Worm (Caenorhabditis elegans): Measurements from ENCODE around the gene W01A11.7.

The W01A11.7 gene

DNA sequence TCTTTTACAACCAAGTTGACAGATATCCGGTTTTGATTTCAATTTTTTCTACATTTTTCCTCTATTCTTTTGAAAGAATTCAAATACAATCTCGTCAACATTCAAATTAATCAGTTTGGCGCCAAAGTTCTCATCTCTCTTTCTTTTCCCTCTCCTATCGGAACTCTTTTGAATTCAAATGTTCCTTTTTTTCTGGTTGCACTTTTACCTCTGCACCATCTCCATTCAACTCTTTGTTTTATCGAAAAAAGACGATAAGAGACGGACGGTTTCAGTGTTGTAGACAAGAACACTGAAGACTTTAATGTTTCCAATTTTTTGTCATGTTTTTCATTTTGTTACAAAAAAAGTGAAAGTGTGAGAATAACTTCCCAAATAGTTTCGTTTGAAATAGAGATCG lies 29.2 kb downstream of the W01A11.7 start:
- TF ChIP-seq T22C8.4 (GFP tag; IDR thresholded peaks at IDR 0.05) (no peak), cog-1 (tag; optimal IDR thresholded peaks at IDR 0.05) (no peak), flt-1 (GFP tag; IDR thresholded peaks at IDR 0.05) (no peak), ref-1 (GFP tag; conservative IDR thresholded peaks at IDR 0.05) (no peak), ztf-23 (GFP tag; IDR thresholded peaks at IDR 0.05) (no peak), klf-2 (GFP tag; conservative IDR thresholded peaks at IDR 0.05) (no peak), med-1 (GFP tag; optimal IDR thresholded peaks at IDR 0.05; ENCODE audit: insufficient read depth) (no peak), ztf-29 (GFP tag; IDR thresholded peaks at IDR 0.05) (no peak), tab-1 (GFP tag; IDR thresholded peaks at IDR 0.05) (no peak)

DNA sequence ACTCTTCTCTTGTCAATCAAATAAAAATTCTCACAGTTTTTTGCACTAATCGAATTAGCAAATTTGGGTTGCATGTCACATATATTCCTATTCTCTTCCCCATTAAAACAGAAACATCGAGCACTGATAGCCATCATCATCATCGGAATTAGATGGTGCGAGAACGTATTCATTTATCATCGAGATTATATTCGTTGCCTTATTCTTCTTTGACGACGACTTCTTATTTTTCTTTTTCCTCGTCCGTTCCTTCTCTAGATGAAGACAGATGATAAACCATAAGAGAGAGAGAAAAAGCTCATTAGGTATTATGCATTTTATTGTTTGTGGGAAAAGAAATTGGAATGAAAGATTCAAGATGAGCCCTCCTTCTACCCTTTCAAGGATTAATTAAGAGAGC lies 34.0 kb downstream of the W01A11.7 start:
- TF ChIP-seq ref-1 (GFP tag; conservative IDR thresholded peaks at IDR 0.05) (no peak), tab-1 (GFP tag; IDR thresholded peaks at IDR 0.05) (no peak), klf-2 (GFP tag; conservative IDR thresholded peaks at IDR 0.05) (no peak), flt-1 (GFP tag; IDR thresholded peaks at IDR 0.05) (no peak), med-1 (GFP tag; optimal IDR thresholded peaks at IDR 0.05; ENCODE audit: insufficient read depth) (no peak), cog-1 (tag; optimal IDR thresholded peaks at IDR 0.05) (no peak), T22C8.4 (GFP tag; IDR thresholded peaks at IDR 0.05) (no peak), ztf-23 (GFP tag; IDR thresholded peaks at IDR 0.05) (no peak), ztf-29 (GFP tag; IDR thresholded peaks at IDR 0.05) (no peak)

DNA sequence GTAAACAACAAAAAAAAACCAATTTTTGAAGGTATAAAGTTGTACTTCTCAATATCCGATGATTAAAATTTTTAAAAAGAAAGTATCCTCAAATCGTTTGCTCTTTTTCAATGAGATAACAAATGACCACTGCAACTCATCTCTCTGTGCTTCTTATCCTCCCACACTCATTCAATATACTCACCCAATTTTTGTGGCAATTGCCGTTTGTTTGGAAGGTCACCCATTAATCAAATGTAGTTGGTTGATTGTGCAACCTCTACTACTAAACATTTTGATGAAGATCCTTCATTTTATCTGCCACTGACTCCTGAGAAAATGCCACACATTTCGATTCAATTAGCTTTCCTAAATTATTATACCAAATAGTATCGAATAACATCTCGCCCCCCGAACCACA lies 37.5 kb downstream of the W01A11.7 start:
- TF ChIP-seq ref-1 (GFP tag; conservative IDR thresholded peaks at IDR 0.05): no peak
- TF ChIP-seq klf-2 (GFP tag; conservative IDR thresholded peaks at IDR 0.05): no peak
- TF ChIP-seq ztf-23 (GFP tag; IDR thresholded peaks at IDR 0.05): no peak
- no peak for TF ChIP-seq cog-1 (tag; optimal IDR thresholded peaks at IDR 0.05)
- no peak for TF ChIP-seq med-1 (GFP tag; optimal IDR thresholded peaks at IDR 0.05; ENCODE audit: insufficient read depth)
- no peak for TF ChIP-seq T22C8.4 (GFP tag; IDR thresholded peaks at IDR 0.05)
- TF ChIP-seq flt-1 (GFP tag; IDR thresholded peaks at IDR 0.05): no peak
- TF ChIP-seq ztf-29 (GFP tag; IDR thresholded peaks at IDR 0.05): no peak
- TF ChIP-seq tab-1 (GFP tag; IDR thresholded peaks at IDR 0.05): no peak

DNA sequence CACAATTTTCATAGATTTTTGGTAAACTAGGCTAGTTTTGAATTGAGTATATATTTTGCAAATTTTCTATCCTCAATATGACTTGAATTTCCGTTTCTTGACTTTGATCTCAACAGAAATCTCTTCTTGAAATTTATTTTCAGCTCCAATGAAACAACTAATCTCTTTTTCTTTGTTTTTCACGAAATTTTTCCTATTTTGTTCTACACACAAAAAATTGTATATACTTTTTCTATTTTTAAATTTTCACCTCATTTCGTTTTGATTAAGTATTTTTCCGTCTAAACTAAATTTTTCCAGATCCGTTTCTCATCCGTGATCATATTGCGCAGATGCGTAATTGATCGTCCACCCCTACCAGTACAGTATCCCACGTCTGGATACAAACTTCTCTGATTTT lies 40.4 kb downstream of the W01A11.7 start, which contains the start of gene unc-83:
Gene unc-83, plus strand, starts transcription at position 301 of the 400 bp plus-strand sequence.
- TF ChIP-seq ztf-23 (GFP tag; IDR thresholded peaks at IDR 0.05) (no peak), T22C8.4 (GFP tag; IDR thresholded peaks at IDR 0.05) (no peak), tab-1 (GFP tag; IDR thresholded peaks at IDR 0.05) (no peak), ref-1 (GFP tag; conservative IDR thresholded peaks at IDR 0.05) (no peak), klf-2 (GFP tag; conservative IDR thresholded peaks at IDR 0.05) (no peak), ztf-29 (GFP tag; IDR thresholded peaks at IDR 0.05) (no peak), flt-1 (GFP tag; IDR thresholded peaks at IDR 0.05) (no peak), med-1 (GFP tag; optimal IDR thresholded peaks at IDR 0.05; ENCODE audit: insufficient read depth) (no peak), cog-1 (tag; optimal IDR thresholded peaks at IDR 0.05) (no peak)

DNA sequence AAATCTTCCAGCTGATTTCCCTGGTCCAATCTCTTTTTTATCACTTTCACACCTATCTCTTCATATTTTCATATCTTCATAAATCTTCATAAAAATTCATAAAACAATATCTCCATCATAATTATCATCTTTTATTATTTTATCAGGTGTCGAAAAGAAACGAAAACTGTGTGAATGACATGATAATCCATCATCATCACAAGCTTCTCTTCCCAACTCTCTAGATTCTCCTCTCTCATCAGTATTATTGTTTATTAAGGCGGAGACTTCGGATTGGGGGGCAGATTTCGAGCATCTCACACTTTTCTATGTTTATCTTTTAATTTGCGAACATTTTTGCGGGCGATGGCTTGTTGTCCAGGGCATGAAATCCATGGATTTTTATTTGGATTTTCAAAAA lies 41.0 kb downstream of the W01A11.7 start:
- TF ChIP-seq med-1 (GFP tag; optimal IDR thresholded peaks at IDR 0.05; ENCODE audit: insufficient read depth): no peak

DNA sequence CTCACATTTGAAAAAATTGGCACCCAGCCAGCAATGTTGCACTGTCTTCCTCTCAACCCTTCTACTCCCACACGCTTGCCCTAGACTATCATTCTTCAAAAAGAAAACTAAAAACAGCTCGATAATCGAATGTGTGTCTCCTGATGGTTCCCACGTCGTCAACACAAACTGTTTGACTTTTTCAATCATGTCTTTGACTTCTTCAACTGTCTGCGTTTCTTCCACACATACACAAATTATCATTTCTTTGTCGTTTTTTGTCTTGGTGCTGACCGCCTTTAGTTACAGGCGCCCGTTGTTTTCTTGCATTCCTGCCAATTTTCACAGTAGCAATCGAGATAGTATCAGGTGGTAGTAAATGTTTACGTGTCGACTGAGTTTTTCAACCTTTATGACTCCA lies 42.6 kb downstream of the W01A11.7 start:
- no peak for TF ChIP-seq tab-1 (GFP tag; IDR thresholded peaks at IDR 0.05)
- no peak for TF ChIP-seq cog-1 (tag; optimal IDR thresholded peaks at IDR 0.05)
- no peak for TF ChIP-seq ztf-29 (GFP tag; IDR thresholded peaks at IDR 0.05)
- TF ChIP-seq med-1 (GFP tag; optimal IDR thresholded peaks at IDR 0.05; ENCODE audit: insufficient read depth): no peak
- TF ChIP-seq ref-1 (GFP tag; conservative IDR thresholded peaks at IDR 0.05): no peak
- no peak for TF ChIP-seq T22C8.4 (GFP tag; IDR thresholded peaks at IDR 0.05)
- TF ChIP-seq klf-2 (GFP tag; conservative IDR thresholded peaks at IDR 0.05): no peak
- TF ChIP-seq flt-1 (GFP tag; IDR thresholded peaks at IDR 0.05): no peak
- TF ChIP-seq ztf-23 (GFP tag; IDR thresholded peaks at IDR 0.05): no peak

DNA sequence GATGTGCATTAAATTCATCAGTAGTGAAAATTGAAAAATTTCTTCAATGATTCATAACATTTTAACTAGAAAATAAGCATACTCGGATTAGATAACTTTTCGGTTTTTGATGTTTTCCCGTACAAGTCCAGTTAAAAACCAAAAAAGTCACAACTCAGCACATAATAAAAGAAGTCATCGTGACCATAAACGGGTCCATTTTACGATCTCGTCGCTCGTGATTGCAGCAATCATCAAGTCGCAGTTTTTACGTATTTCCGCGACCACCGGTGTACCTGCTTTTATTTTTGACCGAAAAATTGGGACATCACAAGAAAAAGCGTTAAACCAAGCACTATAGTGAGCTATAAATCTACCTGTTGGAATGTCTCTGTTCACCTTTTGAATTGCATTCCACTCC lies 43.9 kb downstream of the W01A11.7 start:
- TF ChIP-seq flt-1 (GFP tag; IDR thresholded peaks at IDR 0.05) (no peak), ztf-29 (GFP tag; IDR thresholded peaks at IDR 0.05) (no peak), ref-1 (GFP tag; conservative IDR thresholded peaks at IDR 0.05) (no peak), cog-1 (tag; optimal IDR thresholded peaks at IDR 0.05) (no peak), med-1 (GFP tag; optimal IDR thresholded peaks at IDR 0.05; ENCODE audit: insufficient read depth) (no peak), klf-2 (GFP tag; conservative IDR thresholded peaks at IDR 0.05) (no peak), ztf-23 (GFP tag; IDR thresholded peaks at IDR 0.05) (no peak), tab-1 (GFP tag; IDR thresholded peaks at IDR 0.05) (no peak), T22C8.4 (GFP tag; IDR thresholded peaks at IDR 0.05) (no peak)

DNA sequence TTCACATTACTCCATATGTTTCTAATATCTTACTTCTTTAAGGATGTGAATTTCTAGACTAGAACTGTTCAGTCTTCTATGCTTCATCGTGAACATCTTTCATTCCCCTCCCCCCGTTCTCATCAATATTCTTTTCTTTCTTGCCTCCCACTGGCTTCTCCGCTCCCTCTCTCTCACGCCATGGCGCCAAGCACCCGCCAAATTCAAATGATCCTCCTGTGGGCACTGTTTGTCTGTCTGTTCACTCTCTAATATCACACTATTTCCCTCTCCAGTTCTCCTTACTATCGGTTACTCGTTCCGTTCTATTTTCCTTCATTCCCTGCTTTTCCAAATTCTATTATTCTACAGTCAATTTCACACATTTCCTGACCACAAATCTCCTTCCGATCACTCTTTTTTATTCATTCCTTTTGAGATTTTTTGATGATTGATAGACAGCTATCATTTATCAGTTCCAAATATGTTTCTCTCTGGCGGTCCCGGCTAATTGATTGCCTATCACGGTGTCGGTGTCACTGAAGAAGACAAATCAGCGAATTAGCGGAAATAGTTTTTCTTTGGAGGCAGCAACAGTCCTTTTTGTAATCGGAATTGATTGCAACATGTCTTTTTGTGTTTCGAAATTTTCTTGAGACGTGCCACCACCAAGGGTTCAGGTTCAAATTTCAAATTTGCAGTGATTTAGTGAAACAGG lies 46.7 kb downstream of the W01A11.7 start:
- TF ChIP-seq ref-1 (GFP tag; conservative IDR thresholded peaks at IDR 0.05) (no peak), cog-1 (tag; optimal IDR thresholded peaks at IDR 0.05) (no peak), ztf-29 (GFP tag; IDR thresholded peaks at IDR 0.05) (no peak), flt-1 (GFP tag; IDR thresholded peaks at IDR 0.05) (no peak), klf-2 (GFP tag; conservative IDR thresholded peaks at IDR 0.05) (no peak), ztf-23 (GFP tag; IDR thresholded peaks at IDR 0.05) (no peak), T22C8.4 (GFP tag; IDR thresholded peaks at IDR 0.05) (no peak), med-1 (GFP tag; optimal IDR thresholded peaks at IDR 0.05; ENCODE audit: insufficient read depth) (no peak), tab-1 (GFP tag; IDR thresholded peaks at IDR 0.05) (no peak)

DNA sequence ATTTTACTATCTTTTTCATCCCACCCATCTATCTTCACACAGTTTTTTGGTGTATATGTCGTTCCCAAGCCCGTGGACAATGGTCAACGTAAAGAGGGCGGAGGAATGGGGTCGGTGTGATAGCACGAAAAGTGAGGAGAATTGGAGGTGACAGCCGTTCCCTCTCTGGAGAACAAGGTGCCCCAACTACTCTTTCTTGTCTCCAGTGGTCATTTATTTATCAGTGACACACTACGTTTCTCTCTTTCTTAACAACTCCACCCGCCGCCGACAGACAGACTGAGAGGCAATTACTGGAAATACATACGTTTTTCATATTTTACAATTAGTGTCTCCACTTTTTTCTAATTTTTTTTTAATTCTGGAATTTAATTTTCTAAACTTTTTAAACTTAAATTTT lies 48.3 kb downstream of the W01A11.7 start:
- TF ChIP-seq ztf-29 (GFP tag; IDR thresholded peaks at IDR 0.05): no peak
- no peak for TF ChIP-seq flt-1 (GFP tag; IDR thresholded peaks at IDR 0.05)

Measured in whole organism, midembryonic.